Fruit fly (Drosophila melanogaster) whole organism: ENCODE data around the gene Vago.

Experiments
- CG8478 ChIP-seq: fragments of >200 bp; optimal IDR thresholded peaks from 2 replicates; lab custom pipeline; 2018; ENCODE audit warnings: inconsistent platforms
- Dll ChIP-seq: fragments of >200 bp; optimal IDR thresholded peaks from 2 replicates; lab custom pipeline; 2017
- EcR ChIP-seq, 2 experiments: fragments of >200 bp; optimal IDR thresholded peaks; 2 replicates each; lab custom pipeline; 2017; ENCODE audit warnings: missing biosample characterization in 2 of 2, missing genetic modification characterization in 2 of 2, missing genetic modification reagents in 2 of 2
- pan ChIP-seq: fragments of >200 bp; optimal IDR thresholded peaks from 2 replicates; lab custom pipeline; 2017
- psq ChIP-seq: fragments of >200 bp; optimal IDR thresholded peaks from 2 replicates; lab custom pipeline; 2017
- usp ChIP-seq: fragments of >200 bp; optimal IDR thresholded peaks from 2 replicates; lab custom pipeline; 2017; ENCODE audit warnings: missing biosample characterization, missing genetic modification characterization, mixed read lengths

Gene Vago

DNA sequence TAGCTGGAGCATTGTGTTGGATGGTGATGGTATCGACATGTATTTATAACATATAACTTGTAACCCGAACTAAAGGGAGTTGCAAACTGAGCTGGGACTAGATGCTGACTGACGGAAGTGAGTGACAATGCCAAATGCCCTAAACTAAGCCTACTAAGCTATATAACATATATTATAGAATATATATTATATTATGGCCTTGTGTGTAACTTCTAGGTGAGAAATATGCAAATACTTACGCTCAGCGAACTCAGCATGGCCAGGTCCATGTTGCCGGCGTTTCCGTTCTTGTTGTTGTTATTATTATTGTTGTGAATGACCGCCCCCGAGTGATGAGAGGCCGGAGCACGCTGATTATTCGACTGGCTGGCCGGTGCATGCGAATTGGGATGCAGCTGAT, 43.2 kb downstream of the Vago start, which contains the start of gene CG44385:
TSS of gene CG44385 (minus strand) at position 101 of the 400 bp plus-strand sequence.
- TF ChIP-seq CG8478 (lab: Kevin White, UChicago) (no peak), usp (GFP tag; lab: Kevin White, UChicago) (no peak), Dll (lab: Kevin White, UChicago) (no peak), psq (lab: Kevin White, UChicago) (no peak), pan (no peak)

DNA sequence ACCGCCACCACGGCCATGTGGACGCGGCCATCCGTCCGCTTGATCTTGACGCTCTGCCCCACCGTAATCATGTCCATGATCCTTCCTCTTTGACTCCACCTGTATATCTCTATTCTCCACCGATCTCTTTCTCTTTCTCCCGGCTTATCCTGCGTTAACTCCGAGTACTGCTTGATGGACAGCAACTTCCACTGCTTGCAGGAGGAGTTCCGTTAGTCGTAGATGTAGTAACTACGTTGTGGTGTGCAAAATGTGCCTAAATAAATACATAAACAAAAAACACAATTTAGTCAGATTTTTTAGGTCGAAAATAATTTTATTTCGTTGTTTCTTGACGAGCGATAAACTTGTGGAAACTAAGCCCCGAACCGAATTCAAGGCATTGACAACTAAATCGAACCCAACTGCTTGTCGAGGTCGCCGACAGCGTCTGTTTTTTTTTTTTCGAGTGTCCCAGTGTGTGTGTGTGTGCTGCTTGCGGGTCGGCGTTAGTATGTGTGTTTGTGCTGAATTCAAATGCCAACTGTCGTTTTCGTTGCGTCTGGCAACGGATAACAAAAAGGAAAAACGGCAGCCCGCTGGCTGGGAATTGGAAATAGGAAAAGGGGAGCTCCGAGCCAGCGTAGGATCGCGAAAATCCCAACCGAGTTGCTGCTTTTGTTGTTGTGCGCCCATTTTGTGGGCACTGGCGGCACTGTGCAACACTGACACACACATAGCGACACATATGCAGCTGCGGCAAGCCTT, 46.9 kb downstream of the Vago start:
- TF ChIP-seq CG8478 (lab: Kevin White, UChicago) (no peak), Dll (lab: Kevin White, UChicago) (no peak), psq (lab: Kevin White, UChicago) (no peak), EcR (GFP tag; optimal IDR thresholded peaks at IDR 0.05; lab: Kevin White, UChicago) (no peak), pan (no peak)

- TF ChIP-seq Dll (lab: Kevin White, UChicago) (no peak), CG8478 (lab: Kevin White, UChicago) (no peak), psq (lab: Kevin White, UChicago) (no peak), usp (GFP tag; lab: Kevin White, UChicago) (no peak), pan (no peak), EcR (GFP tag; optimal IDR thresholded peaks at IDR 0.05; lab: Kevin White, UChicago) (no peak)
These were observed 47.8 kb downstream of the Vago start, which contains the start of gene Klp10A for dm6 chrX:11136587-11137512. Klp10A (minus strand) TSS chrX:11137118.

dm6 chrX:11137566-11138186, 48.6 kb downstream of the Vago start, which contains the start of gene CDK2AP1:
CDK2AP1 (plus strand) TSS chrX:11137859.
- TF ChIP-seq psq (lab: Kevin White, UChicago) = no peak
- no peak for TF ChIP-seq usp (GFP tag; lab: Kevin White, UChicago)
- no peak for TF ChIP-seq EcR (GFP tag; optimal IDR thresholded peaks at IDR 0.05; lab: Kevin White, UChicago)
- no peak for TF ChIP-seq Dll (lab: Kevin White, UChicago)
- no peak for TF ChIP-seq pan
- TF ChIP-seq CG8478 (lab: Kevin White, UChicago) = no peak
